Worm (Caenorhabditis elegans) whole organism, young adult: ENCODE measurements around the gene nhr-267.

Experiments used
- ama-1 ChIP-seq, 3 experiments: fragments of 150-350 bp in 1 of 3; sonication (generic microtip) in 2 of 3; optimal IDR thresholded peaks; 2 replicates each; lab custom pipeline; 2014 to 2018; ENCODE audit warnings: missing biosample characterization in 2 of 3, missing genetic modification characterization in 2 of 3, missing genetic modification reagents in 2 of 3
- attf-5 ChIP-seq: fragments of 200-800 bp; sonication (Bioruptor generic); optimal IDR thresholded peaks from 2 replicates; lab custom pipeline; 2018; ENCODE audit warnings: mild to moderate bottlenecking, missing genetic modification characterization, missing compliant biosample characterization
- cebp-1 ChIP-seq, 2 experiments: fragments of 200-800 bp in 1 of 2; sonication (Bioruptor generic) in 1 of 2; sonication (generic microtip) in 1 of 2; IDR thresholded peaks in 1 of 2; optimal IDR thresholded peaks in 1 of 2; 2 replicates each; pipeline versions ENCODE4 v1.3.6 to Lab custom; 2017 to 2022; ENCODE audit warnings: missing compliant biosample characterization in 2 of 2, missing genetic modification characterization in 2 of 2, mild to moderate bottlenecking in 1 of 2, missing genetic modification reagents in 1 of 2, moderate library complexity in 1 of 2
- die-1 ChIP-seq: sonication (generic microtip); optimal IDR thresholded peaks from 2 replicates; lab custom pipeline; 2016; ENCODE audit warnings: missing genotype, mild to moderate bottlenecking, missing genetic modification characterization, missing compliant biosample characterization
- dpl-1 ChIP-seq: fragments of 150-350 bp; optimal IDR thresholded peaks from 2 replicates; lab custom pipeline; 2014; ENCODE audit warnings: missing biosample characterization, missing genetic modification reagents, missing genetic modification characterization
- lin-26 ChIP-seq: fragments of 200-800 bp; sonication (Bioruptor generic); IDR thresholded peaks from 2 replicates; pipeline ENCODE4 v1.3.6; 2022; ENCODE audit warnings: missing genetic modification reagents, missing genetic modification characterization, missing compliant biosample characterization
- lin-35 ChIP-seq, 3 experiments: fragments of 150-350 bp in 2 of 3; sonication (generic microtip) in 1 of 3; optimal IDR thresholded peaks; 2 replicates each; lab custom pipeline; 2014 to 2018; ENCODE audit warnings: missing biosample characterization in 3 of 3, missing genetic modification characterization in 3 of 3, missing genetic modification reagents in 3 of 3
- lin-40 ChIP-seq: sonication (generic microtip); optimal IDR thresholded peaks from 2 replicates; lab custom pipeline; 2016; ENCODE audit warnings: missing genetic modification characterization, mild to moderate bottlenecking, missing compliant biosample characterization, missing genotype, missing genetic modification reagents
- pbrm-1 ChIP-seq: fragments of 200-800 bp; sonication (Bioruptor generic); IDR thresholded peaks from 2 replicates; pipeline ENCODE4 v1.3.6; 2022; ENCODE audit warnings: missing genetic modification reagents, missing genetic modification characterization, missing compliant biosample characterization
- pha-4 ChIP-seq: fragments of 150-350 bp; sonication (generic microtip); optimal IDR thresholded peaks from 2 replicates; lab custom pipeline; 2014; ENCODE audit warnings: missing biosample characterization, missing genetic modification reagents, missing genetic modification characterization
- snpc-3.4 ChIP-seq: sonication (generic microtip); optimal IDR thresholded peaks from 2 replicates; lab custom pipeline; 2017; ENCODE audit warnings: missing genetic modification characterization, mild to moderate bottlenecking, missing compliant biosample characterization, antibody characterized with exemption, moderate library complexity, missing genotype, missing genetic modification reagents
- snpc-4 ChIP-seq, 5 experiments: fragments of 150-350 bp in 1 of 5; sonication (generic microtip) in 4 of 5; optimal IDR thresholded peaks; 2 replicates each; lab custom pipeline; 2014 to 2018; ENCODE audit warnings: missing genetic modification characterization in 5 of 5, missing biosample characterization in 3 of 5, antibody characterized with exemption in 2 of 5, mild to moderate bottlenecking in 2 of 5, missing compliant biosample characterization in 2 of 5, missing genotype in 2 of 5, moderate library complexity in 2 of 5, missing genetic modification reagents in 1 of 5
- tbp1 ChIP-seq: fragments of 200-800 bp; sonication (Bioruptor generic); optimal IDR thresholded peaks from 2 replicates; lab custom pipeline; 2018; ENCODE audit warnings: mild to moderate bottlenecking, missing genetic modification characterization, missing compliant biosample characterization
- ztf-18 ChIP-seq: sonication (generic microtip); optimal IDR thresholded peaks from 2 replicates; lab custom pipeline; 2016; ENCODE audit warnings: missing genotype, mild to moderate bottlenecking, missing genetic modification characterization, missing compliant biosample characterization

DNA sequence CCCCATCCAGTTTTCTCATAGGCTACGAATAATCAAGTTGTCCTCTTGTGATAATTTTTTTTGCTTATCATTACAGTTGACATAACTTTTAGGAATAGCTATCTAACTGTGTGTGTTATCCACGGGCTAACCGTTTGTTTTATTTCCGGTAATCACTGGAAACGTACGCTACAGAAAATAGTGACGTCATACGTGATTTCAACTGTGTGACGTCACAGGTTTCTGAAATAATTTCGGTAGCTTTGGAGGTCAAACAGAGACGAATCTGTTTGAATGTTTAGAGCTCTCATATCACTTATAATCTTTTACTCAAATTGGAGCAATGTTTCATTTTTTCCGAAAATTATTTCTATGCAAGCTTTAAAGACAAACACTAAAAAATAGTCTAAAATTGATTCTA is 29.3 kb downstream of the nhr-267 start:
- TF ChIP-seq ztf-18 (tag; lab: Kevin White, UChicago) = no peak
- TF ChIP-seq tbp1 = no peak
- TF ChIP-seq snpc-3.4 (tag; lab: Kevin White, UChicago) = no peak
- TF ChIP-seq pha-4 (tag; lab: Kevin White, UChicago) = no peak
- no peak for TF ChIP-seq die-1 (tag; lab: Kevin White, UChicago)
- no peak for TF ChIP-seq ama-1 (optimal IDR thresholded peaks at IDR 0.05; lab: Kevin White, UChicago)
- TF ChIP-seq ama-1 (GFP tag; optimal IDR thresholded peaks at IDR 0.05; lab: Kevin White, UChicago) = no peak
- no peak for TF ChIP-seq lin-26 (GFP tag; lab: Robert Waterston, UW)
- no peak for TF ChIP-seq attf-5 (GFP tag; lab: Kevin White, UChicago)
- no peak for TF ChIP-seq pbrm-1 (GFP tag; lab: Robert Waterston, UW)
- TF ChIP-seq dpl-1 (GFP tag; lab: Kevin White, UChicago) = no peak
- TF ChIP-seq cebp-1 (GFP tag; IDR thresholded peaks at IDR 0.05; lab: Robert Waterston, UW) = no peak
- TF ChIP-seq cebp-1 (tag; optimal IDR thresholded peaks at IDR 0.05; lab: Kevin White, UChicago) = no peak
- no peak for TF ChIP-seq lin-35 (GFP tag; optimal IDR thresholded peaks at IDR 0.05; lab: Kevin White, UChicago)
- no peak for TF ChIP-seq snpc-4 (GFP tag; optimal IDR thresholded peaks at IDR 0.05; lab: Kevin White, UChicago)
- no peak for TF ChIP-seq snpc-4 (tag; optimal IDR thresholded peaks at IDR 0.05; lab: Kevin White, UChicago)
- TF ChIP-seq lin-40 (tag; lab: Kevin White, UChicago) = no peak
